Worm (Caenorhabditis elegans): ENCODE data around the gene lgc-40.

The lgc-40 gene

DNA sequence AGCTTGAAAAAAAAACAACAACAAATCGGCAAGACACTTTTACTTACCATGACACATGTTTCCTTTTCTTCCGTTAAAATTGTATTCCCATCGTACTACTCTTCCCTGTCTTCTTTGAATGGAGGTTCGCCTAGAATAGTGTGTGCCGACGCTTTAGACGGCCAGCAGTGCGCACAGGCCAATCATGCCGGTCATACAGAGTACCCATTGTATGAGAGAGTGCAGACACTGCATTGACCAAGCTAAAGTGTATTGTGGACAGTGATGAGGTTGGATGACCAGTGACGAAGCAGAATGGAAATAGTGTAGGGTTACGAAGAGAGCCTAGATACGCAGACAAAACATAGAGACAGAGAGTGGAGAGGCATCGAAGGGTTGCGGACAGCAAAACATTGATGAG lies 42.0 kb downstream of the lgc-40 start, which contains the start of gene dhhc-9:
TSS of gene dhhc-9 (minus strand) at position 154 of the 400 bp plus-strand sequence.
- TF ChIP-seq klf-2 (GFP tag; conservative IDR thresholded peaks at IDR 0.05) (no peak), ztf-29 (GFP tag; IDR thresholded peaks at IDR 0.05) (no peak), flt-1 (GFP tag; IDR thresholded peaks at IDR 0.05) (0 out of 2 replicates have a peak, but pooled peaks have one; percentile 34), cog-1 (tag; optimal IDR thresholded peaks at IDR 0.05) (peak; percentile 27), ref-1 (GFP tag; conservative IDR thresholded peaks at IDR 0.05) (no peak), ztf-23 (GFP tag; IDR thresholded peaks at IDR 0.05) (no peak), T22C8.4 (GFP tag; IDR thresholded peaks at IDR 0.05) (no peak), tab-1 (GFP tag; IDR thresholded peaks at IDR 0.05) (no peak), med-1 (GFP tag; optimal IDR thresholded peaks at IDR 0.05; ENCODE audit: insufficient read depth) (no peak)

DNA sequence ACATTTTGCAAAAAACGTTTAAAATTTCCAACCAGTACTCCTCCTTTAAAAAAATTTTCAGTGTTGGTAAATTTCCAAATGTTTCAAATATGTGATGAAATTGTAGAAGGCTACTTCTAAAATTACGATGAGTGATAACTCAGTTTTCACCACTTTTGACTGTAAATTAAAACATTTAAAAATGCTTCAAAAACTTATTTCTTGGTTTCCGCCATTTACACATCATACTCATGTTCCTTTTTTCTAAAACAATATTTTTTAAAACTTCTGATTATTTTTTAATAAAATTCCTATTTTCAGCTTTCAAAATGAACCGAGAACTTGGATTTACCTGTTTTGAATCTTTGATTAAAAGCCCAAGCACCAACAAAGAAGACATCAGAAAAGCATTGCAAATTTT lies 43.8 kb downstream of the lgc-40 start, which contains the start of gene C43H6.4:
TSS of gene C43H6.4 (plus strand) at position 301 of the 400 bp plus-strand sequence.
- no peak for TF ChIP-seq cog-1 (tag; optimal IDR thresholded peaks at IDR 0.05)
- TF ChIP-seq ref-1 (GFP tag; conservative IDR thresholded peaks at IDR 0.05), result no peak

DNA sequence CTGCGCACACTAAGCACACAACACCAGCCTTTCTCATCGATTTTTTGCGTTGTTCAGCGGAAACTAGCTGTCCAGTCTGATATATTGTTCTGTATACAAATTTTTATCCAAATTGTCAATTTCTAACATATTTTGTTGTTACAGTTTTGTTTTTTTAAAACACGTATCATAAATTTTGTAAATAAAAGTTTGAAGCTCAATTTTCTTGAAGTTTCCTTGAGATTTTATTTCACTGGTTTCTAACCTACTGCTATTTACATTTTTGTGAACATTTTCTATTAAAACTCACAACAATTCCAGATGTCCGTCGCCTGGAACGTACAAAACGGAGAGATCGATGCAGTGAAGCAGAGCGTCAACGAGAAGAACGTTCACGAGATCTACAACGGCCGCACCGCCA lies 47.3 kb downstream of the lgc-40 start, which contains the start of gene mtpn-1:
TSS of gene mtpn-1 (plus strand) at position 301 of the 400 bp plus-strand sequence.
- TF ChIP-seq T22C8.4 (GFP tag; IDR thresholded peaks at IDR 0.05) (no peak), cog-1 (tag; optimal IDR thresholded peaks at IDR 0.05) (no peak), med-1 (GFP tag; optimal IDR thresholded peaks at IDR 0.05; ENCODE audit: insufficient read depth) (no peak), ztf-23 (GFP tag; IDR thresholded peaks at IDR 0.05) (no peak), klf-2 (GFP tag; conservative IDR thresholded peaks at IDR 0.05) (no peak), ref-1 (GFP tag; conservative IDR thresholded peaks at IDR 0.05) (no peak), flt-1 (GFP tag; IDR thresholded peaks at IDR 0.05) (no peak), ztf-29 (GFP tag; IDR thresholded peaks at IDR 0.05) (no peak), tab-1 (GFP tag; IDR thresholded peaks at IDR 0.05) (no peak)

DNA sequence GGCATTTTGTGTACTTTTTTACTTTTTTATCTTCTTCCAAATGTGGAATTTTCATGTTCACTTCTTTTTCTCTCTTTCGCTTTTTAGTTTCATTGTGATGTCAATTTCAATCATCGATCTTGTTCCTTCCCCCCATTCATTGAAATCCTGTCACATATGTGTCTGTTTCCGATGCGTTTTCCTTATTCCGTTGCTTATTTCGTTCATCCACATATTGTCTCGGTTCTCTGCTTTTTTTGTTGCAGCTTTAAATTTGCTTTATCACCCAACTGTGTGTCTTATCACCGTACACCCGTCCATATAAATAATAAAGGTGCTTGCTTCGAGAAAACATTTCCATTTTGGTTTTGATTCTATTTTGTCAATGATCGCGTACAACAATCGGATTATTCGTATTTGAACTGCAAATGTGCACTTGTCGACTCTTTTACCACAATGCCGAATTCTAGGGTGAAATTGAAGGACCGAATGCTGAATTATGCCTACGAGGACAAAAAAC lies 49.4 kb downstream of the lgc-40 start, which contains the start of the genes C43H6.12 and trpp-12:
TSS of gene C43H6.12 (plus strand) at position 365 of the 499 bp plus-strand sequence.
TSS of gene trpp-12 (plus strand) at position 449 of the 499 bp plus-strand sequence.
- no peak for TF ChIP-seq flt-1 (GFP tag; IDR thresholded peaks at IDR 0.05)
- no peak for TF ChIP-seq ref-1 (GFP tag; conservative IDR thresholded peaks at IDR 0.05)
- no peak for TF ChIP-seq ztf-29 (GFP tag; IDR thresholded peaks at IDR 0.05)
- no peak for TF ChIP-seq tab-1 (GFP tag; IDR thresholded peaks at IDR 0.05)
- no peak for TF ChIP-seq klf-2 (GFP tag; conservative IDR thresholded peaks at IDR 0.05)
- TF ChIP-seq ztf-23 (GFP tag; IDR thresholded peaks at IDR 0.05), result no peak

DNA sequence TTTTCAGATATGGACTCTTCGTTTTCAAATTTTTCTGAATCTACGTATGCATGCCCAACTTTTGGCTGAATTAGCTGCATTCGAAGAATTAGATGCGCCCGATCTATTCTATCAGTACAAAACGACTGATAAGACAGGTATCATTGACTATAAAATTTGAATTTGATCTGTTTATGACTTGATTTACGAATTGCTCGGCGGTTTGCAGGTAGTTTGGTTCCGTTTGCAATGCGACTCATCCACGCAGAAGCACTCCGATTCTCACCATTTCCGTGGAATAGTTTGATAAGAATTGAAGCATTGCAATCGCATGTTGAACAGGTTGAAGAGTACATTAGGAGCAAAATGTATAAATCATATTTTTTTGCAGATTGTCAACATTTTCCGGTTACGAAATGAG lies 51.1 kb downstream of the lgc-40 start:
- TF ChIP-seq med-1 (GFP tag; optimal IDR thresholded peaks at IDR 0.05; ENCODE audit: insufficient read depth), result no peak
- no peak for TF ChIP-seq T22C8.4 (GFP tag; IDR thresholded peaks at IDR 0.05)
- no peak for TF ChIP-seq flt-1 (GFP tag; IDR thresholded peaks at IDR 0.05)
- no peak for TF ChIP-seq ztf-29 (GFP tag; IDR thresholded peaks at IDR 0.05)
- TF ChIP-seq ztf-23 (GFP tag; IDR thresholded peaks at IDR 0.05), result no peak
- no peak for TF ChIP-seq ref-1 (GFP tag; conservative IDR thresholded peaks at IDR 0.05)

DNA sequence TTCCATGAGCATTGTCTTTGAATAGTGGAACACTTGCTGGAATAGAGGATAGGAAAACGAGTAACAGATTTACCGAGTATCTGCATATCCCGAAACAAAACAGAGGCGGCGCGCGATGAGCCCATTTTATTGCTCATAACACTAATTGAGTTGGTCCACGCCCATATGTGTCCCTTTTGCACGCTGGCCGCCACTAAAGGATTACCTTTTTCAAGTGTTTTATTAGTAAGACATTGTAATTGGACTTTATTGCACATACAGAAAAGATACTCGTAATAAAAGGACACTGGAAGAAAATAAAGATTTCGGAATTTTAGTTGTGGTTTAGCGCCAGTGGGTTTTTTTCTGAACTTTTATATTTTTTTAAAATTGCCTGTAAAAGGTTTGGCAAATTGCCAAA lies 53.4 kb downstream of the lgc-40 start, which contains the start of gene hlh-15:
TSS of gene hlh-15 (minus strand) at position 101 of the 400 bp plus-strand sequence.
- TF ChIP-seq T22C8.4 (GFP tag; IDR thresholded peaks at IDR 0.05) (no peak), klf-2 (GFP tag; conservative IDR thresholded peaks at IDR 0.05) (no peak), tab-1 (GFP tag; IDR thresholded peaks at IDR 0.05) (no peak), cog-1 (tag; optimal IDR thresholded peaks at IDR 0.05) (no peak), ztf-29 (GFP tag; IDR thresholded peaks at IDR 0.05) (no peak), ref-1 (GFP tag; conservative IDR thresholded peaks at IDR 0.05) (no peak), flt-1 (GFP tag; IDR thresholded peaks at IDR 0.05) (no peak), ztf-23 (GFP tag; IDR thresholded peaks at IDR 0.05) (no peak), med-1 (GFP tag; optimal IDR thresholded peaks at IDR 0.05; ENCODE audit: insufficient read depth) (no peak)

Data from whole organism, midembryonic.